Worm (Caenorhabditis elegans) whole organism, late embryonic: Measurements from ENCODE around the gene cnk-1.

Source experiments
- C08G9.2 ChIP-seq: sonication (generic microtip); optimal IDR thresholded peaks from 2 replicates; lab custom pipeline; 2016; ENCODE audit warnings: mild to moderate bottlenecking, missing genetic modification characterization, moderate library complexity, missing compliant biosample characterization
- F13H6.1 ChIP-seq: sonication (generic microtip); optimal IDR thresholded peaks from 2 replicates; lab custom pipeline; 2016; ENCODE audit warnings: missing genetic modification characterization, missing compliant biosample characterization
- K02D7.2 ChIP-seq: sonication (generic microtip); optimal IDR thresholded peaks from 2 replicates; lab custom pipeline; 2017; ENCODE audit warnings: mild to moderate bottlenecking, missing genetic modification characterization, missing compliant biosample characterization
- K09A11.1 ChIP-seq: sonication (generic microtip); optimal IDR thresholded peaks from 2 replicates; lab custom pipeline; 2017; ENCODE audit warnings: antibody characterized with exemption, mild to moderate bottlenecking, missing genetic modification characterization, missing compliant biosample characterization; ENCODE audit not compliant: insufficient read depth
- Y22D7AL.16 ChIP-seq: sonication (generic microtip); optimal IDR thresholded peaks from 2 replicates; lab custom pipeline; 2016; ENCODE audit warnings: missing genetic modification characterization, missing compliant biosample characterization
- ama-1 ChIP-seq: fragments of 150-350 bp; optimal IDR thresholded peaks from 2 replicates; lab custom pipeline; 2014
- ceh-14 ChIP-seq: sonication (generic microtip); optimal IDR thresholded peaks from 2 replicates; lab custom pipeline; 2016; ENCODE audit warnings: missing genotype, missing genetic modification characterization, missing compliant biosample characterization
- ceh-18 ChIP-seq: sonication (generic microtip); optimal IDR thresholded peaks from 2 replicates; lab custom pipeline; 2016; ENCODE audit warnings: missing genetic modification characterization, missing compliant biosample characterization
- ceh-2 ChIP-seq: sonication (generic microtip); optimal IDR thresholded peaks from 2 replicates; lab custom pipeline; 2016; ENCODE audit warnings: missing genotype, missing genetic modification characterization, missing compliant biosample characterization
- ceh-24 ChIP-seq: sonication (generic microtip); optimal IDR thresholded peaks from 2 replicates; lab custom pipeline; 2016; ENCODE audit warnings: mild to moderate bottlenecking, missing genetic modification characterization, missing compliant biosample characterization
- ceh-31 ChIP-seq: sonication (generic microtip); optimal IDR thresholded peaks from 2 replicates; lab custom pipeline; 2016; ENCODE audit warnings: missing genetic modification characterization, missing compliant biosample characterization
- ceh-34 ChIP-seq: sonication (generic microtip); optimal IDR thresholded peaks from 2 replicates; lab custom pipeline; 2016; ENCODE audit warnings: mild to moderate bottlenecking, missing genetic modification characterization, missing compliant biosample characterization
- ceh-45 ChIP-seq: fragments of 200-800 bp; sonication (Bioruptor generic); IDR thresholded peaks from 2 replicates; pipeline ENCODE4 v1.3.6; 2022; ENCODE audit warnings: missing genetic modification reagents, missing genetic modification characterization, missing compliant biosample characterization
- ceh-48 ChIP-seq: sonication (generic microtip); optimal IDR thresholded peaks from 2 replicates; lab custom pipeline; 2016; ENCODE audit warnings: missing genetic modification characterization, inconsistent platforms, missing compliant biosample characterization
- ceh-6 ChIP-seq: fragments of 200-800 bp; sonication (Bioruptor generic); optimal IDR thresholded peaks from 2 replicates; lab custom pipeline; 2018; ENCODE audit warnings: mild to moderate bottlenecking, missing genetic modification characterization, missing compliant biosample characterization
- ceh-9 ChIP-seq: sonication (generic microtip); optimal IDR thresholded peaks from 2 replicates; lab custom pipeline; 2016; ENCODE audit warnings: mild to moderate bottlenecking, missing genetic modification characterization, inconsistent platforms, missing compliant biosample characterization
- che-1 ChIP-seq: sonication (generic microtip); optimal IDR thresholded peaks from 2 replicates; lab custom pipeline; 2016; ENCODE audit warnings: mild to moderate bottlenecking, missing genetic modification characterization, missing compliant biosample characterization
- dmd-4 ChIP-seq: sonication (generic microtip); optimal IDR thresholded peaks from 2 replicates; lab custom pipeline; 2016; ENCODE audit warnings: borderline replicate concordance, missing genetic modification characterization, missing compliant biosample characterization
- dve-1 ChIP-seq: sonication (generic microtip); optimal IDR thresholded peaks from 2 replicates; lab custom pipeline; 2017; ENCODE audit warnings: antibody characterized with exemption, mild to moderate bottlenecking, missing genetic modification characterization, missing compliant biosample characterization
- elt-2 ChIP-seq: sonication (generic microtip); optimal IDR thresholded peaks from 2 replicates; lab custom pipeline; 2016; ENCODE audit warnings: missing genetic modification reagents, missing genetic modification characterization, missing compliant biosample characterization
- eyg-1 ChIP-seq: sonication (generic microtip); optimal IDR thresholded peaks from 2 replicates; lab custom pipeline; 2016; ENCODE audit warnings: missing genotype, missing genetic modification characterization, missing compliant biosample characterization
- fax-1 ChIP-seq: sonication (generic microtip); optimal IDR thresholded peaks from 2 replicates; lab custom pipeline; 2016; ENCODE audit warnings: missing genotype, missing genetic modification characterization, missing compliant biosample characterization
- fkh-10 ChIP-seq: fragments of 150-350 bp; optimal IDR thresholded peaks from 2 replicates; lab custom pipeline; 2014; ENCODE audit warnings: missing biosample characterization, missing genetic modification reagents, missing genetic modification characterization
- gmeb-2 ChIP-seq: sonication (generic microtip); optimal IDR thresholded peaks from 2 replicates; lab custom pipeline; 2016; ENCODE audit warnings: missing genetic modification characterization, inconsistent platforms, missing compliant biosample characterization
- hlh-15 ChIP-seq: sonication (generic microtip); optimal IDR thresholded peaks from 2 replicates; lab custom pipeline; 2016; ENCODE audit warnings: missing genetic modification characterization, missing compliant biosample characterization
- hlh-30 ChIP-seq: sonication (generic microtip); optimal IDR thresholded peaks from 2 replicates; lab custom pipeline; 2017; ENCODE audit warnings: antibody characterized with exemption, missing genetic modification characterization, missing compliant biosample characterization; ENCODE audit not compliant: insufficient read depth
- hlh-6 ChIP-seq: sonication (generic microtip); optimal IDR thresholded peaks from 2 replicates; lab custom pipeline; 2016; ENCODE audit warnings: missing genotype, missing genetic modification characterization, missing compliant biosample characterization
- lim-6 ChIP-seq: sonication (generic microtip); optimal IDR thresholded peaks from 2 replicates; lab custom pipeline; 2016; ENCODE audit warnings: missing genetic modification characterization, missing compliant biosample characterization
- madf-2 ChIP-seq: sonication (generic microtip); optimal IDR thresholded peaks from 2 replicates; lab custom pipeline; 2017; ENCODE audit warnings: missing genetic modification characterization, missing compliant biosample characterization
- mec-3 ChIP-seq: sonication (generic microtip); optimal IDR thresholded peaks from 2 replicates; lab custom pipeline; 2016; ENCODE audit warnings: borderline replicate concordance, missing genetic modification characterization, missing compliant biosample characterization
- nhr-11 ChIP-seq: fragments of 150-350 bp; optimal IDR thresholded peaks from 2 replicates; lab custom pipeline; 2014; ENCODE audit warnings: missing biosample characterization, missing genetic modification characterization
- npax-4 ChIP-seq: sonication (generic microtip); optimal IDR thresholded peaks from 2 replicates; lab custom pipeline; 2016; ENCODE audit warnings: missing genetic modification characterization, missing compliant biosample characterization
- pat-9 ChIP-seq: fragments of 200-800 bp; sonication (Bioruptor generic); optimal IDR thresholded peaks from 2 replicates; lab custom pipeline; 2018; ENCODE audit warnings: mild to moderate bottlenecking, missing genetic modification characterization, moderate library complexity, missing compliant biosample characterization
- pax-1 ChIP-seq: fragments of 150-350 bp; optimal IDR thresholded peaks from 2 replicates; lab custom pipeline; 2014; ENCODE audit warnings: missing biosample characterization, missing genetic modification characterization
- pha-4 ChIP-seq: fragments of 150-350 bp; optimal IDR thresholded peaks from 2 replicates; lab custom pipeline; 2018; ENCODE audit warnings: missing biosample characterization, missing genetic modification reagents, missing genetic modification characterization
- pqm-1 ChIP-seq: sonication (generic microtip); optimal IDR thresholded peaks from 2 replicates; lab custom pipeline; 2016; ENCODE audit warnings: missing genetic modification characterization, missing compliant biosample characterization
- pros-1 ChIP-seq: fragments of 150-350 bp; optimal IDR thresholded peaks from 2 replicates; lab custom pipeline; 2014; ENCODE audit warnings: missing biosample characterization, missing genetic modification reagents, missing genetic modification characterization
- ref-2 ChIP-seq: sonication (generic microtip); optimal IDR thresholded peaks from 2 replicates; lab custom pipeline; 2016; ENCODE audit warnings: missing genetic modification characterization, missing compliant biosample characterization
- rnt-1 ChIP-seq: sonication (generic microtip); optimal IDR thresholded peaks from 2 replicates; lab custom pipeline; 2016; ENCODE audit warnings: missing genetic modification characterization, missing compliant biosample characterization
- sdc-2 ChIP-seq: sonication (generic microtip); optimal IDR thresholded peaks from 2 replicates; lab custom pipeline; 2016; ENCODE audit warnings: missing genotype, missing genetic modification characterization, missing compliant biosample characterization
- sox-2 ChIP-seq: fragments of 200-800 bp; sonication (Bioruptor generic); IDR thresholded peaks from 2 replicates; pipeline ENCODE4 v1.3.6; 2022; ENCODE audit warnings: missing genetic modification reagents, missing genetic modification characterization, missing compliant biosample characterization
- syd-9 ChIP-seq: sonication (generic microtip); optimal IDR thresholded peaks from 2 replicates; lab custom pipeline; 2016; ENCODE audit warnings: mild to moderate bottlenecking, missing genetic modification characterization, moderate library complexity, missing compliant biosample characterization
- tbx-2 ChIP-seq: sonication (generic microtip); optimal IDR thresholded peaks from 2 replicates; lab custom pipeline; 2016; ENCODE audit warnings: missing genetic modification characterization, missing compliant biosample characterization
- ttx-3 ChIP-seq: sonication (generic microtip); optimal IDR thresholded peaks from 2 replicates; lab custom pipeline; 2016; ENCODE audit warnings: missing genetic modification reagents, missing genetic modification characterization, missing compliant biosample characterization
- unc-3 ChIP-seq, 2 experiments: fragments of 200-800 bp in 1 of 2; sonication (Bioruptor generic) in 1 of 2; sonication (generic microtip) in 1 of 2; conservative IDR thresholded peaks in 1 of 2; optimal IDR thresholded peaks in 1 of 2; 2 replicates each; pipeline versions ENCODE4 v1.3.6 to Lab custom; 2016 to 2022; ENCODE audit warnings: missing compliant biosample characterization in 2 of 2, missing genetic modification characterization in 2 of 2, missing genetic modification reagents in 1 of 2
- unc-42 ChIP-seq: sonication (generic microtip); optimal IDR thresholded peaks from 2 replicates; lab custom pipeline; 2016; ENCODE audit warnings: missing genotype, missing genetic modification characterization, missing compliant biosample characterization
- unc-86 ChIP-seq: sonication (generic microtip); optimal IDR thresholded peaks from 2 replicates; lab custom pipeline; 2016; ENCODE audit warnings: missing genetic modification characterization, missing compliant biosample characterization

Gene cnk-1

ce11 chrIII:10241332-10241829, 29.7 kb upstream of the cnk-1 start:
- TF ChIP-seq Y22D7AL.16 (tag; lab: Kevin White, UChicago) (no peak), tbx-2 (tag; lab: Kevin White, UChicago) (no peak), ceh-9 (no peak), nhr-11 (tag; lab: Kevin White, UChicago) (no peak), ceh-2 (tag; lab: Kevin White, UChicago) (no peak), gmeb-2 (no peak), ceh-14 (tag; lab: Kevin White, UChicago) (no peak)

- TF ChIP-seq ceh-31 (tag; lab: Kevin White, UChicago): no peak
- no peak for TF ChIP-seq pax-1 (tag; lab: Kevin White, UChicago)
- no peak for TF ChIP-seq ceh-34
- no peak for TF ChIP-seq ama-1
- TF ChIP-seq unc-3 (GFP tag; conservative IDR thresholded peaks at IDR 0.05; lab: Robert Waterston, UW): no peak
- TF ChIP-seq unc-3 (tag; optimal IDR thresholded peaks at IDR 0.05; lab: Kevin White, UChicago): no peak
- no peak for TF ChIP-seq syd-9 (tag; lab: Kevin White, UChicago)
- no peak for TF ChIP-seq mec-3 (tag; lab: Kevin White, UChicago)
- TF ChIP-seq ceh-6 (GFP tag; lab: Kevin White, UChicago): no peak
- TF ChIP-seq F13H6.1 (tag; lab: Kevin White, UChicago): no peak
- TF ChIP-seq hlh-30: no peak
- no peak for TF ChIP-seq ceh-48 (tag; lab: Kevin White, UChicago)
- no peak for TF ChIP-seq pha-4 (tag; lab: Kevin White, UChicago)
- no peak for TF ChIP-seq dmd-4
These were observed 27.0 kb upstream of the cnk-1 start for ce11 chrIII:10244013-10244412.

ce11 chrIII:10248441-10249137, 22.5 kb upstream of the cnk-1 start, which contains the start of the genes div-1 and cor-1:
Gene div-1, minus strand, starts transcription at chrIII:10248559.
Gene cor-1, plus strand, starts transcription at chrIII:10249111.
- TF ChIP-seq npax-4 (tag; lab: Kevin White, UChicago) (no peak), unc-3 (GFP tag; conservative IDR thresholded peaks at IDR 0.05; lab: Robert Waterston, UW) (no peak), unc-3 (tag; optimal IDR thresholded peaks at IDR 0.05; lab: Kevin White, UChicago) (no peak), pax-1 (tag; lab: Kevin White, UChicago) (no peak), pha-4 (tag; lab: Kevin White, UChicago) (no peak), che-1 (tag; lab: Kevin White, UChicago) (no peak), hlh-30 (no peak), fkh-10 (no peak), lim-6 (tag; lab: Kevin White, UChicago) (no peak), ceh-45 (no peak), C08G9.2 (tag; lab: Kevin White, UChicago) (no peak), ceh-18 (tag; lab: Kevin White, UChicago) (peak; percentile 76), K02D7.2 (tag; lab: Kevin White, UChicago) (no peak), sox-2 (no peak), fax-1 (tag; lab: Kevin White, UChicago) (no peak), ceh-48 (tag; lab: Kevin White, UChicago) (no peak), ttx-3 (tag; lab: Kevin White, UChicago) (no peak), ceh-31 (tag; lab: Kevin White, UChicago) (peak; percentile 14), pros-1 (tag; lab: Kevin White, UChicago) (no peak), hlh-6 (no peak), ceh-2 (tag; lab: Kevin White, UChicago) (peak; percentile 36), ref-2 (tag; lab: Kevin White, UChicago) (no peak), unc-42 (no peak), K09A11.1 (tag; lab: Kevin White, UChicago) (no peak), madf-2 (tag; lab: Kevin White, UChicago) (no peak), pat-9 (tag; lab: Kevin White, UChicago) (no peak), pqm-1 (tag; lab: Kevin White, UChicago) (no peak), unc-86 (tag; lab: Kevin White, UChicago) (no peak), eyg-1 (tag; lab: Kevin White, UChicago) (no peak), mec-3 (tag; lab: Kevin White, UChicago) (no peak), ceh-24 (tag; lab: Kevin White, UChicago) (no peak), rnt-1 (tag; lab: Kevin White, UChicago) (peak; percentile 50), elt-2 (tag; lab: Kevin White, UChicago) (peak; percentile 29), dve-1 (tag; lab: Kevin White, UChicago) (no peak), hlh-15 (tag; lab: Kevin White, UChicago) (no peak), sdc-2 (tag; lab: Kevin White, UChicago) (no peak)
